Worm (Caenorhabditis elegans): ENCODE results near the gene ech-6.

ech-6 gene

ce11 chrIII:9764718-9765117 lies 12.0 kb upstream of the ech-6 start:
- TF ChIP-seq hlh-30 (tag; optimal IDR thresholded peaks at IDR 0.05; ENCODE audit: insufficient read depth) (no peak), elt-2 (tag; optimal IDR thresholded peaks at IDR 0.05) (no peak), nhr-11 (tag; optimal IDR thresholded peaks at IDR 0.05) (no peak), ztf-16 (tag; optimal IDR thresholded peaks at IDR 0.05) (no peak), fkh-10 (GFP tag; optimal IDR thresholded peaks at IDR 0.05) (no peak), K09A11.1 (tag; optimal IDR thresholded peaks at IDR 0.05; ENCODE audit: insufficient read depth) (no peak), C38D4.7 (GFP tag; optimal IDR thresholded peaks at IDR 0.05) (no peak), hlh-6 (tag; optimal IDR thresholded peaks at IDR 0.05) (no peak), Y22D7AL.16 (tag; optimal IDR thresholded peaks at IDR 0.05) (no peak), npax-4 (tag; optimal IDR thresholded peaks at IDR 0.05) (no peak), ceh-34 (tag; optimal IDR thresholded peaks at IDR 0.05) (no peak), ceh-14 (tag; optimal IDR thresholded peaks at IDR 0.05) (no peak), sdc-2 (tag; optimal IDR thresholded peaks at IDR 0.05) (no peak)

- no peak for TF ChIP-seq elt-2 (tag; optimal IDR thresholded peaks at IDR 0.05)
- TF ChIP-seq pag-3 (tag; optimal IDR thresholded peaks at IDR 0.05; ENCODE audit: borderline replicate concordance): no peak
- no peak for TF ChIP-seq pha-4 (tag; optimal IDR thresholded peaks at IDR 0.05)
- TF ChIP-seq tbx-2 (tag; optimal IDR thresholded peaks at IDR 0.05): no peak
- TF ChIP-seq pat-9 (tag; optimal IDR thresholded peaks at IDR 0.05): no peak
These were observed 9.5 kb upstream of the ech-6 start, which contains the start of gene gcc-2 for ce11 chrIII:9762093-9762748. TSS of gene gcc-2 (minus strand) at chrIII:9762143.

ce11 chrIII:9760184-9760583 lies 7.5 kb upstream of the ech-6 start:
- no peak for TF ChIP-seq lim-6 (tag; optimal IDR thresholded peaks at IDR 0.05)
- no peak for TF ChIP-seq ets-4 (tag; optimal IDR thresholded peaks at IDR 0.05)
- TF ChIP-seq elt-4 (tag; optimal IDR thresholded peaks at IDR 0.05): no peak
- TF ChIP-seq ztf-16 (tag; optimal IDR thresholded peaks at IDR 0.05): no peak
- TF ChIP-seq hlh-8 (tag; optimal IDR thresholded peaks at IDR 0.05): no peak
- TF ChIP-seq ceh-30 (tag; optimal IDR thresholded peaks at IDR 0.05): no peak
- no peak for TF ChIP-seq sox-2 (GFP tag; IDR thresholded peaks at IDR 0.05)
- no peak for TF ChIP-seq ceh-14 (tag; optimal IDR thresholded peaks at IDR 0.05)
- no peak for TF ChIP-seq ref-2 (tag; optimal IDR thresholded peaks at IDR 0.05)
- TF ChIP-seq nfya-1 (tag; optimal IDR thresholded peaks at IDR 0.05): no peak
- no peak for TF ChIP-seq ceh-19 (GFP tag; optimal IDR thresholded peaks at IDR 0.05)
- no peak for TF ChIP-seq hlh-6 (tag; optimal IDR thresholded peaks at IDR 0.05)
- TF ChIP-seq pag-3 (tag; optimal IDR thresholded peaks at IDR 0.05; ENCODE audit: borderline replicate concordance): no peak
- no peak for TF ChIP-seq hlh-15 (tag; optimal IDR thresholded peaks at IDR 0.05)
- no peak for TF ChIP-seq nhr-232 (tag; optimal IDR thresholded peaks at IDR 0.05)
- no peak for TF ChIP-seq tbx-2 (tag; optimal IDR thresholded peaks at IDR 0.05)
- no peak for TF ChIP-seq che-1 (tag; optimal IDR thresholded peaks at IDR 0.05)
- TF ChIP-seq K09A11.1 (tag; optimal IDR thresholded peaks at IDR 0.05; ENCODE audit: insufficient read depth): no peak
- TF ChIP-seq C38D4.7 (GFP tag; optimal IDR thresholded peaks at IDR 0.05): no peak
- no peak for TF ChIP-seq fkh-6 (tag; optimal IDR thresholded peaks at IDR 0.05)

- no peak for TF ChIP-seq tbx-2 (tag; optimal IDR thresholded peaks at IDR 0.05)
- no peak for TF ChIP-seq hlh-8 (tag; optimal IDR thresholded peaks at IDR 0.05)
- no peak for TF ChIP-seq ahr-1 (tag; optimal IDR thresholded peaks at IDR 0.05)
- TF ChIP-seq ceh-19 (GFP tag; optimal IDR thresholded peaks at IDR 0.05): no peak
These were observed 6.2 kb upstream of the ech-6 start, which contains the start of gene rmd-1 for ce11 chrIII:9758848-9759247. TSS of gene rmd-1 (plus strand) at chrIII:9759094.

- TF ChIP-seq ztf-16 (tag; optimal IDR thresholded peaks at IDR 0.05): no peak
- TF ChIP-seq ref-2 (tag; optimal IDR thresholded peaks at IDR 0.05): no peak
- no peak for TF ChIP-seq mec-3 (tag; optimal IDR thresholded peaks at IDR 0.05; ENCODE audit: borderline replicate concordance)
- TF ChIP-seq dmd-4 (tag; optimal IDR thresholded peaks at IDR 0.05; ENCODE audit: borderline replicate concordance): no peak
- TF ChIP-seq ceh-18 (tag; optimal IDR thresholded peaks at IDR 0.05): no peak
- no peak for TF ChIP-seq dve-1 (tag; optimal IDR thresholded peaks at IDR 0.05)
- no peak for TF ChIP-seq nhr-11 (tag; optimal IDR thresholded peaks at IDR 0.05)
These were observed 4.7 kb upstream of the ech-6 start, which contains the start of gene vps-53 for ce11 chrIII:9757414-9757813. TSS of gene vps-53 (minus strand) at chrIII:9757514.
